Fruit fly (Drosophila melanogaster): ENCODE measurements around the gene Mitofilin.

dm6 chr3R:21977784-21978183, 45.4 kb downstream of the Mitofilin start:
- TF ChIP-seq CG6163 (GFP tag; IDR thresholded peaks at IDR 0.05), result no peak
- no peak for TF ChIP-seq Lpt (GFP tag; optimal IDR thresholded peaks at IDR 0.05)
- no peak for TF ChIP-seq dac (GFP tag; optimal IDR thresholded peaks at IDR 0.05)
- TF ChIP-seq CG32006 (GFP tag; optimal IDR thresholded peaks at IDR 0.05), result no peak
- TF ChIP-seq CG9139 (GFP tag; optimal IDR thresholded peaks at IDR 0.05), result no peak
- no peak for TF ChIP-seq Sox15 (GFP tag; optimal IDR thresholded peaks at IDR 0.05)
- peak; percentile 48 for TF ChIP-seq vri (GFP tag; optimal IDR thresholded peaks at IDR 0.05)
- TF ChIP-seq OdsH (GFP tag; optimal IDR thresholded peaks at IDR 0.05), result no peak
- no peak for TF ChIP-seq acj6 (GFP tag; optimal IDR thresholded peaks at IDR 0.05)
- no peak for TF ChIP-seq Eip75B (GFP tag; optimal IDR thresholded peaks at IDR 0.05)
- TF ChIP-seq CG8632 (GFP tag; optimal IDR thresholded peaks at IDR 0.05), result no peak

Measured in whole organism, prepupa.